Fruit fly (Drosophila melanogaster) whole organism, prepupa: ENCODE results near the gene Cad96Cb.

ENCODE experiments used
- CG11294 ChIP-seq: fragments of 200-800 bp; sonication (Bioruptor generic); IDR thresholded peaks from 2 replicates; pipeline ENCODE4 v1.3.6; 2022; ENCODE audit warnings: missing biosample characterization, missing genetic modification characterization
- CG3032 ChIP-seq: fragments of 200-800 bp; optimal IDR thresholded peaks from 2 replicates; lab custom pipeline; 2019; ENCODE audit warnings: missing biosample characterization, mild to moderate bottlenecking, missing genetic modification characterization, moderate library complexity
- CG32006 ChIP-seq: fragments of 200-800 bp; sonication (Bioruptor generic); optimal IDR thresholded peaks from 3 replicates; lab custom pipeline; 2017; ENCODE audit warnings: missing biosample characterization, mild to moderate bottlenecking, missing genetic modification characterization
- CG34406 ChIP-seq: fragments of 200-800 bp; sonication (Bioruptor generic); optimal IDR thresholded peaks from 3 replicates; lab custom pipeline; 2016; ENCODE audit warnings: missing biosample characterization, missing genetic modification characterization
- CG3919 ChIP-seq: fragments of 200-800 bp; sonication (Bioruptor generic); optimal IDR thresholded peaks from 3 replicates; lab custom pipeline; 2016; ENCODE audit warnings: missing biosample characterization, missing genetic modification characterization
- CG6163 ChIP-seq: fragments of 200-800 bp; sonication (Bioruptor generic); IDR thresholded peaks from 3 replicates; pipeline ENCODE4 v1.3.6; 2022; ENCODE audit warnings: missing biosample characterization, missing genetic modification characterization
- CG6276 ChIP-seq: fragments of 200-800 bp; sonication (Bioruptor generic); optimal IDR thresholded peaks from 2 replicates; lab custom pipeline; 2017; ENCODE audit warnings: missing biosample characterization, mild to moderate bottlenecking, missing genetic modification characterization
- CG6792 ChIP-seq: fragments of 200-800 bp; sonication (Bioruptor generic); optimal IDR thresholded peaks from 3 replicates; lab custom pipeline; 2016; ENCODE audit warnings: missing biosample characterization, missing genetic modification characterization
- CG6808 ChIP-seq: fragments of 200-800 bp; sonication (Bioruptor generic); optimal IDR thresholded peaks from 3 replicates; lab custom pipeline; 2017; ENCODE audit warnings: missing biosample characterization, missing genetic modification characterization, mild to moderate bottlenecking, moderate library complexity, missing genetic modification reagents
- CG7368 ChIP-seq: fragments of 200-800 bp; sonication (Bioruptor generic); optimal IDR thresholded peaks from 3 replicates; lab custom pipeline; 2016; ENCODE audit warnings: missing biosample characterization, missing genetic modification characterization
- CG8319 ChIP-seq: fragments of 200-800 bp; sonication (Bioruptor generic); optimal IDR thresholded peaks from 3 replicates; lab custom pipeline; 2016; ENCODE audit warnings: missing biosample characterization, missing genetic modification characterization
- CG8632 ChIP-seq: fragments of 200-800 bp; sonication (Bioruptor generic); optimal IDR thresholded peaks from 3 replicates; lab custom pipeline; 2016; ENCODE audit warnings: missing biosample characterization, missing genetic modification characterization
- CG9139 ChIP-seq: fragments of 200-800 bp; sonication (Bioruptor generic); optimal IDR thresholded peaks from 3 replicates; lab custom pipeline; 2017; ENCODE audit warnings: missing biosample characterization, mild to moderate bottlenecking, missing genetic modification characterization
- Eip75B ChIP-seq: fragments of 200-800 bp; sonication (Bioruptor generic); optimal IDR thresholded peaks from 3 replicates; lab custom pipeline; 2016; ENCODE audit warnings: missing biosample characterization, missing genetic modification characterization
- Eip78C ChIP-seq: fragments of 200-800 bp; sonication (Bioruptor generic); peaks from one replicate; lab custom pipeline; 2016; ENCODE audit warnings: missing biosample characterization, missing genetic modification characterization
- Ets21C ChIP-seq: fragments of 200-800 bp; sonication (Bioruptor generic); optimal IDR thresholded peaks from 3 replicates; lab custom pipeline; 2016; ENCODE audit warnings: missing biosample characterization, missing genetic modification characterization
- Ets96B ChIP-seq: fragments of 200-800 bp; optimal IDR thresholded peaks from 2 replicates; lab custom pipeline; 2019; ENCODE audit warnings: missing biosample characterization, mild to moderate bottlenecking, missing genetic modification characterization, moderate library complexity
- Gug ChIP-seq: fragments of 200-800 bp; sonication (Bioruptor generic); IDR thresholded peaks from 2 replicates; pipeline ENCODE4 v1.3.6; 2022; ENCODE audit warnings: missing biosample characterization, missing genetic modification characterization
- Hr38 ChIP-seq: sonication (Bioruptor generic); optimal IDR thresholded peaks from 2 replicates; lab custom pipeline; 2016; ENCODE audit warnings: missing biosample characterization, missing genetic modification characterization
- Hr39 ChIP-seq: fragments of 200-800 bp; sonication (Bioruptor generic); optimal IDR thresholded peaks from 2 replicates; lab custom pipeline; 2016; ENCODE audit warnings: missing biosample characterization, missing genetic modification characterization
- Hr4 ChIP-seq: fragments of 200-800 bp; sonication (Bioruptor generic); optimal IDR thresholded peaks from 3 replicates; lab custom pipeline; 2016; ENCODE audit warnings: missing biosample characterization, missing genetic modification characterization
- OdsH ChIP-seq: fragments of 200-800 bp; sonication (Bioruptor generic); optimal IDR thresholded peaks from 3 replicates; lab custom pipeline; 2016; ENCODE audit warnings: missing biosample characterization, missing genetic modification characterization
- Smox ChIP-seq: fragments of 200-800 bp; sonication (Bioruptor generic); optimal IDR thresholded peaks from 3 replicates; lab custom pipeline; 2016; ENCODE audit warnings: missing biosample characterization, missing genetic modification characterization
- Sox14 ChIP-seq: fragments of 200-800 bp; sonication (Bioruptor generic); optimal IDR thresholded peaks from 3 replicates; lab custom pipeline; 2016; ENCODE audit warnings: missing biosample characterization, missing genetic modification characterization
- Sox15 ChIP-seq: fragments of 200-800 bp; sonication (Bioruptor generic); optimal IDR thresholded peaks from 3 replicates; lab custom pipeline; 2016; ENCODE audit warnings: missing biosample characterization, missing genetic modification characterization
- achi ChIP-seq: fragments of 200-800 bp; sonication (Bioruptor generic); optimal IDR thresholded peaks from 3 replicates; lab custom pipeline; 2016; ENCODE audit warnings: missing biosample characterization, missing genetic modification characterization
- cyc ChIP-seq: fragments of 200-800 bp; sonication (Bioruptor generic); optimal IDR thresholded peaks from 3 replicates; lab custom pipeline; 2016; ENCODE audit warnings: missing biosample characterization, missing genetic modification characterization
- dsx ChIP-seq: fragments of 200-800 bp; optimal IDR thresholded peaks from 3 replicates; lab custom pipeline; 2019; ENCODE audit warnings: missing biosample characterization, mild to moderate bottlenecking, missing genetic modification characterization, moderate library complexity; ENCODE audit not compliant: poor library complexity, severe bottlenecking
- esn ChIP-seq: fragments of 200-800 bp; sonication (Bioruptor generic); optimal IDR thresholded peaks from 2 replicates; lab custom pipeline; 2016; ENCODE audit warnings: missing biosample characterization, mild to moderate bottlenecking, missing genetic modification characterization, moderate library complexity
- fd85E ChIP-seq: fragments of 200-800 bp; sonication (Bioruptor generic); optimal IDR thresholded peaks from 3 replicates; lab custom pipeline; 2016; ENCODE audit warnings: missing biosample characterization, missing genetic modification characterization
- fkh ChIP-seq: fragments of 200-800 bp; sonication (Bioruptor generic); optimal IDR thresholded peaks from 3 replicates; lab custom pipeline; 2017; ENCODE audit warnings: missing biosample characterization, mild to moderate bottlenecking, missing genetic modification characterization, moderate library complexity
- lz ChIP-seq: fragments of 200-800 bp; sonication (Bioruptor generic); optimal IDR thresholded peaks from 3 replicates; lab custom pipeline; 2016; ENCODE audit warnings: missing biosample characterization, missing genetic modification characterization
- net ChIP-seq: fragments of 200-800 bp; sonication (Bioruptor generic); optimal IDR thresholded peaks from 3 replicates; lab custom pipeline; 2016; ENCODE audit warnings: missing biosample characterization, missing genetic modification characterization
- pdm3 ChIP-seq: fragments of 200-800 bp; sonication (Bioruptor generic); optimal IDR thresholded peaks from 3 replicates; lab custom pipeline; 2016; ENCODE audit warnings: missing biosample characterization, missing genetic modification characterization
- salr ChIP-seq, 2 experiments: fragments of 200-800 bp; sonication (Bioruptor generic); optimal IDR thresholded peaks; 3 replicates each; lab custom pipeline; 2016 to 2018; ENCODE audit warnings: missing biosample characterization in 2 of 2, missing genetic modification characterization in 2 of 2, mild to moderate bottlenecking in 1 of 2
- svp ChIP-seq: fragments of 200-800 bp; sonication (Bioruptor generic); peaks from one replicate; lab custom pipeline; 2016; ENCODE audit warnings: missing biosample characterization, missing genetic modification characterization
- topi ChIP-seq: fragments of 200-800 bp; sonication (Bioruptor generic); optimal IDR thresholded peaks from 3 replicates; lab custom pipeline; 2016; ENCODE audit warnings: missing biosample characterization, missing genetic modification characterization
- vri ChIP-seq: fragments of 200-800 bp; sonication (Bioruptor generic); optimal IDR thresholded peaks from 3 replicates; lab custom pipeline; 2016; ENCODE audit warnings: missing biosample characterization, mild to moderate bottlenecking, missing genetic modification characterization

Gene Cad96Cb

dm6 chr3R:25219018-25219417 is 13.1 kb downstream of the Cad96Cb start, which contains the start of gene CG31103:
CG31103 (plus strand) TSS chr3R:25219318.
- TF ChIP-seq topi (GFP tag; lab: Kevin White, UChicago) (no peak), salr (GFP tag; optimal IDR thresholded peaks at IDR 0.05; lab: Kevin White, UChicago) (no peak), CG6163 (GFP tag; lab: Robert Waterston, UW) (no peak), CG32006 (GFP tag; lab: Kevin White, UChicago) (no peak), Ets96B (tag; lab: Kevin White, UChicago) (no peak), Ets21C (no peak), CG6808 (no peak), CG9139 (no peak), Hr39 (GFP tag; lab: Kevin White, UChicago) (no peak), esn (GFP tag; lab: Kevin White, UChicago) (no peak), CG6792 (no peak), Sox15 (no peak), CG11294 (no peak), OdsH (no peak)

dm6 chr3R:25215997-25216396 is 16.1 kb downstream of the Cad96Cb start, which contains the start of gene CG31106:
CG31106 (plus strand) TSS chr3R:25216297.
- TF ChIP-seq CG7368 (GFP tag; lab: Kevin White, UChicago) (no peak), CG3032 (tag; lab: Kevin White, UChicago) (no peak), pdm3 (GFP tag; lab: Kevin White, UChicago) (no peak), CG32006 (GFP tag; lab: Kevin White, UChicago) (no peak), CG6276 (GFP tag; lab: Kevin White, UChicago) (no peak), Smox (GFP tag; lab: Kevin White, UChicago) (no peak), lz (GFP tag; lab: Kevin White, UChicago) (no peak), Hr4 (GFP tag; lab: Kevin White, UChicago) (no peak), Hr38 (GFP tag; lab: Kevin White, UChicago) (no peak), CG34406 (no peak), esn (GFP tag; lab: Kevin White, UChicago) (no peak), CG8319 (no peak), Eip75B (GFP tag; lab: Kevin White, UChicago) (no peak), CG8632 (GFP tag; lab: Kevin White, UChicago) (no peak), fd85E (no peak)
- TF ChIP-seq, all 60 proteins: peak for 0

- TF ChIP-seq cyc (GFP tag; lab: Kevin White, UChicago) (peak; percentile 44), dsx (GFP tag; lab: Kevin White, UChicago) (peak; percentile 33), esn (GFP tag; lab: Kevin White, UChicago) (peak; percentile 28), CG3919 (peak; percentile 53), Sox14 (GFP tag; lab: Kevin White, UChicago) (no peak), vri (GFP tag; lab: Kevin White, UChicago) (peak; percentile 60), fkh (peak; percentile 97), achi (GFP tag; lab: Kevin White, UChicago) (peak; percentile 50), net (no peak)
Measured at dm6 chr3R:25215123-25215522, 17.0 kb downstream of the Cad96Cb start, which contains the start of gene Saysd1. Saysd1 (minus strand) TSS chr3R:25215188.

- TF ChIP-seq CG8319 (no peak), svp (GFP tag; lab: Kevin White, UChicago) (peak; percentile 88)
Measured at dm6 chr3R:25209207-25209606, 22.9 kb downstream of the Cad96Cb start.

- TF ChIP-seq Sox14 (GFP tag; lab: Kevin White, UChicago) (no peak), Hr38 (GFP tag; lab: Kevin White, UChicago) (no peak), Eip78C (GFP tag; lab: Kevin White, UChicago) (peak; percentile 40), topi (GFP tag; lab: Kevin White, UChicago) (no peak), Gug (no peak), CG32006 (GFP tag; lab: Kevin White, UChicago) (no peak)
Measured at dm6 chr3R:25208767-25209075, 23.4 kb downstream of the Cad96Cb start.
